Worm (Caenorhabditis elegans) whole organism, L1 larva: ENCODE results near the gene nhr-6.

ENCODE experiments used
- aha-1 ChIP-seq: fragments of 150-350 bp; optimal IDR thresholded peaks from 2 replicates; lab custom pipeline; 2014; ENCODE audit warnings: missing biosample characterization, missing genetic modification characterization
- sptf-1 ChIP-seq: fragments of 150-350 bp; optimal IDR thresholded peaks from 2 replicates; lab custom pipeline; 2014; ENCODE audit warnings: missing biosample characterization, missing genetic modification characterization

- TF ChIP-seq sptf-1 (tag; lab: Kevin White, UChicago) (peak; percentile 6), aha-1 (tag; lab: Kevin White, UChicago) (no peak)
These were observed 11.1 kb upstream of the nhr-6 start for ce11 chrIII:3562276-3562675.
